Fruit fly (Drosophila melanogaster): ENCODE data around the gene Rhau.

Rhau gene

DNA sequence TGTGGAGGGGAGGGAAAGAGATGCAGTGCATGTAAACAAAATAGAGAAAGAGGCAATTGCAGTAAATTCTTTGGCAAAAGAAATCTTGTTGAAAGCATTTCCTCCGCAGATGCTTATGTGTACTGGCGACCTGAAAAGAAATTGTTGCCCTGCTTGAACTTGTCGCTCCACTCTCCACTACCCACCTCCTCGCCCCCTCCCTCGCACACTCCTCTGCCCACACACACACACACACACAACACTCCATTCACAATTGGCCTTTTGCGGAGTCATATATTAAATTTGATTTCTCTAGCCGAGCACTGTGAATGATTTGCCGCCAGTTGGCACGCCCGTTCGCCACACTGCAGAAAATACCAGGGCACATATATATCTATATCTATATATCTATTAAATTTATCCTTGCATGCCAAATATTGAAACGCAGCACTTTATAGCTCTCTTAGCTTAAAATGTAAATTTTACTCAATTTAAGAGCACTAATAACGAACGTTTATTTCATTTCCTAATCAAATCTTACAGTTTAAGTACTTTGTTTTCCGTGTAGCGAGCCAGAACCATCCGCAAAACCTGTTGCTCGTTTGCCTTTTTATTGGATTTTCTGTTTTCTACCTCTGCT lies 1.2 kb upstream of the Rhau start (continued):
- peak; percentile 68 for TF ChIP-seq CG17359 (tag; optimal IDR thresholded peaks at IDR 0.05)
- TF ChIP-seq CG7839 (tag; optimal IDR thresholded peaks at IDR 0.05) = peak; percentile 77
- TF ChIP-seq pum (GFP tag; optimal IDR thresholded peaks at IDR 0.05) = peak; percentile 42
- no peak for TF ChIP-seq CG7271 (tag; optimal IDR thresholded peaks at IDR 0.05)
- TF ChIP-seq CG13624 (GFP tag; optimal IDR thresholded peaks at IDR 0.05) = peak; percentile 66
- peak; percentile 34 for TF ChIP-seq CG18764 (GFP tag; optimal IDR thresholded peaks at IDR 0.05)
- no peak for TF ChIP-seq gsb-n (tag; optimal IDR thresholded peaks at IDR 0.05)
- peak; percentile 64 for TF ChIP-seq CG12659 (GFP tag; optimal IDR thresholded peaks at IDR 0.05)
- no peak for TF ChIP-seq luna (GFP tag; optimal IDR thresholded peaks at IDR 0.05)
- TF ChIP-seq CG11456 (GFP tag; IDR thresholded peaks at IDR 0.05) = peak; percentile 82
- TF ChIP-seq crol (GFP tag; IDR thresholded peaks at IDR 0.05) = peak; percentile 88
- TF ChIP-seq Elba2 (GFP tag; optimal IDR thresholded peaks at IDR 0.05) = no peak
- peak; percentile 52 for TF ChIP-seq onecut (GFP tag; IDR thresholded peaks at IDR 0.05)
- no peak for TF ChIP-seq CG2875 (GFP tag; optimal IDR thresholded peaks at IDR 0.05)
- TF ChIP-seq CG10959 (GFP tag; IDR thresholded peaks at IDR 0.05) = peak; percentile 42
- TF ChIP-seq oc (tag; optimal IDR thresholded peaks at IDR 0.05) = no peak
- TF ChIP-seq pb (GFP tag; optimal IDR thresholded peaks at IDR 0.05) = no peak
- TF ChIP-seq ems (GFP tag; optimal IDR thresholded peaks at IDR 0.05) = peak; percentile 54
- peak; percentile 28 for TF ChIP-seq CG8944 (GFP tag; optimal IDR thresholded peaks at IDR 0.05)
- no peak for TF ChIP-seq Dll (GFP tag; IDR thresholded peaks at IDR 0.05; ENCODE audit: partially characterized antibody)
- TF ChIP-seq CG2116 (GFP tag; optimal IDR thresholded peaks at IDR 0.05) = no peak
- peak; percentile 83 for TF ChIP-seq Fer3 (tag; optimal IDR thresholded peaks at IDR 0.05)
- TF ChIP-seq CG10431 (GFP tag; optimal IDR thresholded peaks at IDR 0.05) = no peak
- TF ChIP-seq dati (GFP tag; IDR thresholded peaks at IDR 0.05) = no peak
- no peak for TF ChIP-seq Dref (GFP tag; IDR thresholded peaks at IDR 0.05)
- no peak for TF ChIP-seq ase (GFP tag; IDR thresholded peaks at IDR 0.05)
- no peak for TF ChIP-seq CG7963 (GFP tag; IDR thresholded peaks at IDR 0.05; ENCODE audit: partially characterized antibody)
- TF ChIP-seq org-1 (GFP tag; optimal IDR thresholded peaks at IDR 0.05) = peak; percentile 32
- TF ChIP-seq gt (GFP tag; IDR thresholded peaks at IDR 0.05) = no peak
- no peak for TF ChIP-seq CG10565 (GFP tag; optimal IDR thresholded peaks at IDR 0.05)
- TF ChIP-seq CG2202 (tag; optimal IDR thresholded peaks at IDR 0.05) = no peak
- TF ChIP-seq usp (GFP tag; optimal IDR thresholded peaks at IDR 0.05) = no peak
- TF ChIP-seq lmd (GFP tag; IDR thresholded peaks at IDR 0.05) = peak; percentile 77
- TF ChIP-seq Hr39 (optimal IDR thresholded peaks at IDR 0.05) = no peak
- peak; percentile 62; the same call in 1 of the 2 replicates for TF ChIP-seq CG11085 (GFP tag; IDR thresholded peaks at IDR 0.05)
- TF ChIP-seq CG10147 (GFP tag; optimal IDR thresholded peaks at IDR 0.05) = peak; percentile 43
- peak; percentile 37 for TF ChIP-seq Hand (GFP tag; optimal IDR thresholded peaks at IDR 0.05)
- peak; percentile 63 for TF ChIP-seq fd96Cb (tag; optimal IDR thresholded peaks at IDR 0.05)
- TF ChIP-seq HLH54F (GFP tag; optimal IDR thresholded peaks at IDR 0.05) = peak; percentile 65
- no peak for TF ChIP-seq Tbp (GFP tag; optimal IDR thresholded peaks at IDR 0.05)
- TF ChIP-seq CG4730 (GFP tag; IDR thresholded peaks at IDR 0.05) = peak; percentile 70
- TF ChIP-seq CG4328 (GFP tag; optimal IDR thresholded peaks at IDR 0.05) = peak; percentile 12
- TF ChIP-seq Sox100B (GFP tag; optimal IDR thresholded peaks at IDR 0.05) = peak; percentile 50
- TF ChIP-seq cas (GFP tag; IDR thresholded peaks at IDR 0.05) = peak; percentile 61
- TF ChIP-seq Doc2 (GFP tag; IDR thresholded peaks at IDR 0.05) = no peak
- no peak for TF ChIP-seq grn (GFP tag; optimal IDR thresholded peaks at IDR 0.05)
- no peak for TF ChIP-seq fd64A (GFP tag; optimal IDR thresholded peaks at IDR 0.05)
- 0 out of 2 replicates have a peak, but pooled peaks have one; percentile 55 for TF ChIP-seq seq (GFP tag; IDR thresholded peaks at IDR 0.05)
- TF ChIP-seq Hr3 (GFP tag; optimal IDR thresholded peaks at IDR 0.05) = peak; percentile 30
- TF ChIP-seq CG14050 (GFP tag; IDR thresholded peaks at IDR 0.05) = no peak; the same call in 2 of the 3 replicates
- no peak for TF ChIP-seq gfzf (GFP tag; optimal IDR thresholded peaks at IDR 0.05)

Data from whole organism, embryonic.